Worm (Caenorhabditis elegans) whole organism, L4/young adult: Measurements from ENCODE around the gene pqn-92.

Experiments used
- W03F9.2 ChIP-seq: fragments of 150-350 bp; optimal IDR thresholded peaks from 2 replicates; lab custom pipeline; 2014; ENCODE audit warnings: missing biosample characterization, missing genetic modification characterization
- him-1 ChIP-seq: sonication (generic microtip); optimal IDR thresholded peaks from 2 replicates; lab custom pipeline; 2016; ENCODE audit warnings: missing genotype, missing genetic modification reagents, missing genetic modification characterization, missing compliant biosample characterization

ce11 chrIII:12317492-12317891 is 9.9 kb downstream of the pqn-92 start:
- TF ChIP-seq W03F9.2 (no peak), him-1 (tag; lab: Kevin White, UChicago) (no peak)
